Worm (Caenorhabditis elegans) whole organism, L4 larva: ENCODE results near the gene cutl-11.

Source experiments
- F10B5.3 ChIP-seq: sonication (generic microtip); optimal IDR thresholded peaks from 2 replicates; lab custom pipeline; 2016; ENCODE audit warnings: mild to moderate bottlenecking, missing genetic modification characterization, missing compliant biosample characterization
- F44E2.7 ChIP-seq: fragments of 200-800 bp; sonication (Bioruptor generic); IDR thresholded peaks from 2 replicates; pipeline ENCODE4 v2.1.2; 2022; ENCODE audit warnings: missing genetic modification characterization, missing compliant biosample characterization
- F49E8.2 ChIP-seq: sonication (generic microtip); optimal IDR thresholded peaks from 2 replicates; lab custom pipeline; 2016; ENCODE audit warnings: missing compliant biosample characterization, mild to moderate bottlenecking, missing genetic modification characterization, borderline replicate concordance
- R02D3.7 ChIP-seq: fragments of 150-350 bp; sonication (generic microtip); optimal IDR thresholded peaks from 3 replicates; lab custom pipeline; 2014; ENCODE audit warnings: missing biosample characterization, missing genetic modification characterization
- Y5F2A.4 ChIP-seq: fragments of 200-800 bp; sonication (Bioruptor generic); optimal IDR thresholded peaks from 2 replicates; lab custom pipeline; 2018; ENCODE audit warnings: mild to moderate bottlenecking, missing genetic modification characterization, missing compliant biosample characterization
- aha-1 ChIP-seq: fragments of 150-350 bp; peaks from one replicate; lab custom pipeline; 2014; ENCODE audit warnings: missing biosample characterization, missing genetic modification characterization
- aly-2 ChIP-seq: sonication (generic microtip); optimal IDR thresholded peaks from 2 replicates; lab custom pipeline; 2018; ENCODE audit warnings: missing biosample characterization, missing genetic modification characterization
- ama-1 ChIP-seq: fragments of 150-350 bp; optimal IDR thresholded peaks from 2 replicates; lab custom pipeline; 2014; ENCODE audit warnings: inconsistent platforms, mixed read lengths
- ceh-28 ChIP-seq: fragments of 150-350 bp; optimal IDR thresholded peaks from 2 replicates; lab custom pipeline; 2014; ENCODE audit warnings: missing biosample characterization, missing genetic modification reagents, missing genetic modification characterization
- ceh-32 ChIP-seq: sonication (generic microtip); optimal IDR thresholded peaks from 2 replicates; lab custom pipeline; 2016; ENCODE audit warnings: mild to moderate bottlenecking, missing genetic modification characterization, missing compliant biosample characterization; ENCODE audit not compliant: poor library complexity
- ceh-82 ChIP-seq: sonication (generic microtip); optimal IDR thresholded peaks from 2 replicates; lab custom pipeline; 2017; ENCODE audit warnings: missing biosample characterization, missing genetic modification characterization
- ces-1 ChIP-seq: fragments of 150-350 bp; sonication (generic microtip); optimal IDR thresholded peaks from 4 replicates; lab custom pipeline; 2014; ENCODE audit warnings: missing biosample characterization, missing genetic modification reagents, missing genetic modification characterization
- cey-2 ChIP-seq: sonication (generic microtip); optimal IDR thresholded peaks from 3 replicates; lab custom pipeline; 2017; ENCODE audit warnings: missing genetic modification characterization, mild to moderate bottlenecking, missing compliant biosample characterization, antibody characterized with exemption, borderline replicate concordance; ENCODE audit not compliant: insufficient read depth
- dmd-6 ChIP-seq: fragments of 200-800 bp; sonication (Bioruptor generic); IDR thresholded peaks from 2 replicates; pipeline ENCODE4 v1.3.6; 2022; ENCODE audit warnings: missing genetic modification reagents, missing genetic modification characterization, missing compliant biosample characterization
- dmd-8 ChIP-seq: fragments of 200-800 bp; sonication (Bioruptor generic); IDR thresholded peaks from 2 replicates; pipeline ENCODE4 v1.3.6; 2022; ENCODE audit warnings: missing genetic modification characterization, missing compliant biosample characterization
- egl-27 ChIP-seq: sonication (generic microtip); optimal IDR thresholded peaks from 3 replicates; lab custom pipeline; 2017; ENCODE audit warnings: missing biosample characterization, missing genetic modification reagents, missing genetic modification characterization
- egl-43 ChIP-seq: fragments of 200-800 bp; sonication (Bioruptor generic); IDR thresholded peaks from 2 replicates; pipeline ENCODE4 v1.3.6; 2022; ENCODE audit warnings: missing genetic modification reagents, missing genetic modification characterization, missing compliant biosample characterization
- fkh-10 ChIP-seq: fragments of 150-350 bp; optimal IDR thresholded peaks from 2 replicates; lab custom pipeline; 2014; ENCODE audit warnings: missing biosample characterization, missing genetic modification reagents, missing genetic modification characterization
- hlh-11 ChIP-seq: fragments of 200-800 bp; sonication (Bioruptor generic); optimal IDR thresholded peaks from 2 replicates; lab custom pipeline; 2018; ENCODE audit warnings: mild to moderate bottlenecking, missing genetic modification characterization, missing compliant biosample characterization
- hlh-30 ChIP-seq: sonication (generic microtip); optimal IDR thresholded peaks from 2 replicates; lab custom pipeline; 2017; ENCODE audit warnings: antibody characterized with exemption, mild to moderate bottlenecking, missing genetic modification characterization, missing compliant biosample characterization; ENCODE audit not compliant: insufficient read depth
- jun-1 ChIP-seq: fragments of 150-350 bp; optimal IDR thresholded peaks from 2 replicates; lab custom pipeline; 2014; ENCODE audit warnings: missing biosample characterization, missing genetic modification reagents, missing genetic modification characterization
- lim-7 ChIP-seq: fragments of 200-800 bp; sonication (Bioruptor generic); IDR thresholded peaks from 2 replicates; pipeline ENCODE4 v1.3.6; 2022; ENCODE audit warnings: missing genetic modification characterization, missing compliant biosample characterization
- lin-15B ChIP-seq: fragments of 150-350 bp; sonication (generic microtip); optimal IDR thresholded peaks from 3 replicates; lab custom pipeline; 2014; ENCODE audit warnings: missing biosample characterization, missing genetic modification characterization
- lin-39 ChIP-seq: fragments of 150-350 bp; optimal IDR thresholded peaks from 2 replicates; lab custom pipeline; 2014; ENCODE audit warnings: missing biosample characterization, missing genetic modification reagents, missing genetic modification characterization
- lir-3 ChIP-seq: sonication (generic microtip); optimal IDR thresholded peaks from 2 replicates; lab custom pipeline; 2016; ENCODE audit warnings: mild to moderate bottlenecking, missing genetic modification characterization, missing compliant biosample characterization
- lsy-2 ChIP-seq, 2 experiments: fragments of 150-350 bp in 1 of 2; sonication (generic microtip) in 1 of 2; optimal IDR thresholded peaks; 2 replicates each; lab custom pipeline; 2014 to 2017; ENCODE audit warnings: missing biosample characterization in 2 of 2, missing genetic modification characterization in 2 of 2
- madf-5 ChIP-seq, 2 experiments: fragments of 200-800 bp; sonication (Bioruptor generic); IDR thresholded peaks; 2 replicates each; pipeline ENCODE4 v1.3.6; 2022; ENCODE audit warnings: missing compliant biosample characterization in 2 of 2, missing genetic modification characterization in 2 of 2
- mdl-1 ChIP-seq, 2 experiments: fragments of 150-350 bp in 1 of 2; sonication (generic microtip) in 1 of 2; optimal IDR thresholded peaks; 2 replicates each; lab custom pipeline; 2014 to 2017; ENCODE audit warnings: missing biosample characterization in 2 of 2, missing genetic modification characterization in 2 of 2
- mdt-29 ChIP-seq: fragments of 200-800 bp; sonication (Bioruptor generic); IDR thresholded peaks from 2 replicates; pipeline ENCODE4 v1.3.6; 2022; ENCODE audit warnings: missing genetic modification reagents, missing genetic modification characterization, missing compliant biosample characterization
- mep-1 ChIP-seq: fragments of 150-350 bp; sonication (generic microtip); optimal IDR thresholded peaks from 3 replicates; lab custom pipeline; 2014; ENCODE audit warnings: missing biosample characterization, missing genetic modification characterization
- mes-2 ChIP-seq: sonication (generic microtip); optimal IDR thresholded peaks from 2 replicates; lab custom pipeline; 2016; ENCODE audit warnings: missing genotype, mild to moderate bottlenecking, missing genetic modification characterization, missing compliant biosample characterization; ENCODE audit not compliant: poor library complexity, severe bottlenecking
- mxl-3 ChIP-seq: fragments of 200-800 bp; sonication (Bioruptor generic); optimal IDR thresholded peaks from 2 replicates; lab custom pipeline; 2018; ENCODE audit warnings: mild to moderate bottlenecking, missing genetic modification characterization, missing compliant biosample characterization
- nhr-102 ChIP-seq: sonication (generic microtip); optimal IDR thresholded peaks from 2 replicates; lab custom pipeline; 2016; ENCODE audit warnings: mild to moderate bottlenecking, missing genetic modification characterization, moderate library complexity, missing compliant biosample characterization
- nhr-11 ChIP-seq: fragments of 150-350 bp; optimal IDR thresholded peaks from 2 replicates; lab custom pipeline; 2014; ENCODE audit warnings: missing biosample characterization, missing genetic modification characterization
- nhr-111 ChIP-seq: fragments of 200-800 bp; sonication (Bioruptor generic); optimal IDR thresholded peaks from 2 replicates; lab custom pipeline; 2018; ENCODE audit warnings: mild to moderate bottlenecking, missing genetic modification characterization, missing compliant biosample characterization
- nhr-237 ChIP-seq: sonication (generic microtip); optimal IDR thresholded peaks from 2 replicates; lab custom pipeline; 2017; ENCODE audit warnings: missing biosample characterization, missing genetic modification characterization
- nhr-25 ChIP-seq: sonication (generic microtip); optimal IDR thresholded peaks from 2 replicates; lab custom pipeline; 2017; ENCODE audit warnings: missing genetic modification characterization, mild to moderate bottlenecking, missing compliant biosample characterization, antibody characterized with exemption, moderate library complexity, borderline replicate concordance; ENCODE audit not compliant: insufficient read depth
- nhr-42 ChIP-seq: fragments of 200-800 bp; sonication (Bioruptor generic); IDR thresholded peaks from 2 replicates; pipeline ENCODE4 v1.3.6; 2022; ENCODE audit warnings: missing genetic modification characterization, missing compliant biosample characterization
- nhr-48 ChIP-seq: sonication (generic microtip); optimal IDR thresholded peaks from 2 replicates; lab custom pipeline; 2016; ENCODE audit warnings: mild to moderate bottlenecking, missing genetic modification characterization, missing compliant biosample characterization
- nhr-6 ChIP-seq: fragments of 150-350 bp; optimal IDR thresholded peaks from 2 replicates; lab custom pipeline; 2014; ENCODE audit warnings: missing biosample characterization, missing genetic modification characterization
- nhr-76 ChIP-seq: fragments of 150-350 bp; optimal IDR thresholded peaks from 2 replicates; lab custom pipeline; 2014; ENCODE audit warnings: missing biosample characterization, missing genetic modification characterization
- nhr-77 ChIP-seq: fragments of 150-350 bp; optimal IDR thresholded peaks from 2 replicates; lab custom pipeline; 2014; ENCODE audit warnings: missing biosample characterization, missing genetic modification characterization
- pqm-1 ChIP-seq: sonication (generic microtip); optimal IDR thresholded peaks from 2 replicates; lab custom pipeline; 2017; ENCODE audit warnings: missing biosample characterization, missing genetic modification characterization
- sdz-12 ChIP-seq: fragments of 200-800 bp; sonication (Bioruptor generic); optimal IDR thresholded peaks from 2 replicates; lab custom pipeline; 2018; ENCODE audit warnings: mild to moderate bottlenecking, missing genetic modification characterization, missing compliant biosample characterization
- set-16 ChIP-seq: fragments of 200-800 bp; sonication (Bioruptor generic); IDR thresholded peaks from 2 replicates; pipeline ENCODE4 v1.3.6; 2022; ENCODE audit warnings: missing genetic modification reagents, missing genetic modification characterization, missing compliant biosample characterization
- snpc-1.2 ChIP-seq: fragments of 200-800 bp; sonication (Bioruptor generic); IDR thresholded peaks from 2 replicates; pipeline ENCODE4 v1.3.6; 2022; ENCODE audit warnings: missing genetic modification reagents, missing genetic modification characterization, missing compliant biosample characterization
- tra-1 ChIP-seq: fragments of 200-800 bp; sonication (Bioruptor generic); IDR thresholded peaks from 2 replicates; pipeline ENCODE4 v1.3.6; 2022; ENCODE audit warnings: missing genetic modification reagents, missing genetic modification characterization, missing compliant biosample characterization
- unc-39 ChIP-seq: sonication (generic microtip); optimal IDR thresholded peaks from 2 replicates; lab custom pipeline; 2017; ENCODE audit warnings: missing biosample characterization, missing genetic modification characterization
- zfp-2 ChIP-seq: sonication (generic microtip); optimal IDR thresholded peaks from 2 replicates; lab custom pipeline; 2016; ENCODE audit warnings: mild to moderate bottlenecking, missing genetic modification characterization, missing compliant biosample characterization
- zip-11 ChIP-seq: fragments of 200-800 bp; sonication (Bioruptor generic); IDR thresholded peaks from 2 replicates; pipeline ENCODE4 v1.3.6; 2022; ENCODE audit warnings: missing genetic modification characterization, missing compliant biosample characterization
- zip-2 ChIP-seq: fragments of 150-350 bp; optimal IDR thresholded peaks from 2 replicates; lab custom pipeline; 2014; ENCODE audit warnings: missing biosample characterization, missing genetic modification characterization
- ztf-11 ChIP-seq: fragments of 150-350 bp; optimal IDR thresholded peaks from 2 replicates; lab custom pipeline; 2014; ENCODE audit warnings: missing biosample characterization, missing genetic modification characterization

The cutl-11 gene

ce11 chrX:11656519-11657006 lies 5.9 kb upstream of the cutl-11 start, which contains the start of gene T04F8.2 (continued):
- TF ChIP-seq jun-1 (no peak), nhr-25 (tag; lab: Kevin White, UChicago) (peak; percentile 57), madf-5 (GFP tag; IDR thresholded peaks at IDR 0.05; lab: Robert Waterston, UW) (no peak), nhr-48 (tag; lab: Kevin White, UChicago) (peak; percentile 16), lir-3 (tag; lab: Kevin White, UChicago) (no peak), ama-1 (no peak), fkh-10 (GFP tag; lab: Kevin White, UChicago) (no peak), ztf-11 (no peak), egl-27 (tag; lab: Kevin White, UChicago) (no peak), mxl-3 (GFP tag; lab: Kevin White, UChicago) (peak; percentile 3), zip-11 (no peak), mdt-29 (GFP tag; lab: Robert Waterston, UW) (no peak), ceh-28 (tag; lab: Kevin White, UChicago) (no peak), zip-2 (no peak), snpc-1.2 (GFP tag; lab: Robert Waterston, UW) (no peak), nhr-42 (GFP tag; lab: Robert Waterston, UW) (no peak), unc-39 (no peak), ceh-82 (tag; lab: Kevin White, UChicago) (no peak), ceh-32 (tag; lab: Kevin White, UChicago) (no peak), dmd-8 (no peak), pqm-1 (peak; percentile 27), F49E8.2 (tag; lab: Kevin White, UChicago) (no peak), nhr-76 (tag; lab: Kevin White, UChicago) (no peak), nhr-6 (peak; percentile 56), aly-2 (tag; lab: Kevin White, UChicago) (no peak), mep-1 (peak; percentile 82), Y5F2A.4 (GFP tag; lab: Kevin White, UChicago) (no peak), F44E2.7 (GFP tag; lab: Robert Waterston, UW) (no peak), mes-2 (tag; lab: Kevin White, UChicago) (peak; percentile 84), F10B5.3 (no peak), nhr-11 (tag; lab: Kevin White, UChicago) (peak; percentile 60), dmd-6 (GFP tag; lab: Robert Waterston, UW) (peak; percentile 65), R02D3.7 (tag; lab: Kevin White, UChicago) (no peak), tra-1 (GFP tag; lab: Robert Waterston, UW) (0 out of 2 replicates have a peak, but pooled peaks have one; percentile 21), mdl-1 (tag; optimal IDR thresholded peaks at IDR 0.05; lab: Kevin White, UChicago) (peak; percentile 22 to 34), hlh-11 (tag; lab: Kevin White, UChicago) (peak; percentile 65), nhr-237 (tag; lab: Kevin White, UChicago) (no peak), lin-39 (no peak), zfp-2 (no peak), nhr-102 (tag; lab: Kevin White, UChicago) (no peak), nhr-77 (tag; lab: Kevin White, UChicago) (peak; percentile 74), set-16 (GFP tag; lab: Robert Waterston, UW) (no peak), sdz-12 (GFP tag; lab: Kevin White, UChicago) (no peak), lim-7 (GFP tag; lab: Robert Waterston, UW) (no peak), hlh-30 (tag; lab: Kevin White, UChicago) (peak; percentile 79), egl-43 (GFP tag; lab: Robert Waterston, UW) (no peak), nhr-111 (GFP tag; lab: Kevin White, UChicago) (no peak), lsy-2 (tag; optimal IDR thresholded peaks at IDR 0.05; lab: Kevin White, UChicago) (peak in 1 of 2 experiments; percentile 77), lin-15B (no peak), aha-1 (no peak), ces-1 (GFP tag; lab: Kevin White, UChicago) (no peak), cey-2 (no peak)
